Worm (Caenorhabditis elegans) whole organism, young adult: ENCODE data around the gene maoc-1.

Source experiments
- B0035.1 ChIP-seq: sonication (generic microtip); optimal IDR thresholded peaks from 2 replicates; lab custom pipeline; 2016; ENCODE audit warnings: missing genetic modification characterization, mild to moderate bottlenecking, missing compliant biosample characterization, missing genotype, missing genetic modification reagents
- B0336.3 ChIP-seq: fragments of 200-800 bp; sonication (Bioruptor generic); IDR thresholded peaks from 2 replicates; pipeline ENCODE4 v1.3.6; 2022; ENCODE audit warnings: missing genetic modification characterization, missing compliant biosample characterization
- F22D6.2 ChIP-seq: sonication (generic microtip); optimal IDR thresholded peaks from 2 replicates; lab custom pipeline; 2016; ENCODE audit warnings: mild to moderate bottlenecking, missing genetic modification characterization, missing compliant biosample characterization
- F23B12.7 ChIP-seq: sonication (generic microtip); optimal IDR thresholded peaks from 2 replicates; lab custom pipeline; 2017; ENCODE audit warnings: missing genetic modification characterization, mild to moderate bottlenecking, missing compliant biosample characterization, antibody characterized with exemption, moderate library complexity; ENCODE audit not compliant: insufficient read depth
- F37B4.10 ChIP-seq: fragments of 200-800 bp; sonication (Bioruptor generic); IDR thresholded peaks from 2 replicates; pipeline ENCODE4 v1.3.6; 2022; ENCODE audit warnings: missing genetic modification characterization, missing compliant biosample characterization
- K11D2.4 ChIP-seq: fragments of 200-800 bp; sonication (Bioruptor generic); IDR thresholded peaks from 2 replicates; pipeline ENCODE4 v1.3.6; 2022; ENCODE audit warnings: missing genetic modification reagents, missing genetic modification characterization, missing compliant biosample characterization
- ama-1 ChIP-seq, 3 experiments: fragments of 150-350 bp in 1 of 3; sonication (generic microtip) in 2 of 3; optimal IDR thresholded peaks; 2 replicates each; lab custom pipeline; 2014 to 2018; ENCODE audit warnings: missing biosample characterization in 2 of 3, missing genetic modification characterization in 2 of 3, missing genetic modification reagents in 2 of 3
- aptf-2 ChIP-seq: fragments of 200-800 bp; sonication (Bioruptor generic); conservative IDR thresholded peaks from 2 replicates; pipeline ENCODE4 v1.3.6; 2022; ENCODE audit warnings: missing genetic modification reagents, missing genetic modification characterization, missing compliant biosample characterization
- athp-1 ChIP-seq: sonication (generic microtip); optimal IDR thresholded peaks from 2 replicates; lab custom pipeline; 2017; ENCODE audit warnings: mild to moderate bottlenecking, missing genetic modification characterization, missing compliant biosample characterization
- attf-3 ChIP-seq: fragments of 200-800 bp; sonication (Bioruptor generic); conservative IDR thresholded peaks from 2 replicates; pipeline ENCODE4 v1.3.6; 2022; ENCODE audit warnings: missing genetic modification reagents, missing genetic modification characterization, missing compliant biosample characterization
- ccch-3 ChIP-seq: fragments of 200-800 bp; sonication (Bioruptor generic); optimal IDR thresholded peaks from 2 replicates; lab custom pipeline; 2018; ENCODE audit warnings: mild to moderate bottlenecking, missing genetic modification characterization, missing compliant biosample characterization
- ceh-27 ChIP-seq: fragments of 200-800 bp; sonication (Bioruptor generic); optimal IDR thresholded peaks from 2 replicates; lab custom pipeline; 2018; ENCODE audit warnings: mild to moderate bottlenecking, missing genetic modification characterization, moderate library complexity, missing compliant biosample characterization
- ceh-40 ChIP-seq: fragments of 200-800 bp; sonication (Bioruptor generic); IDR thresholded peaks from 2 replicates; pipeline ENCODE4 v1.3.6; 2022; ENCODE audit warnings: missing genetic modification characterization, missing compliant biosample characterization
- chd-7 ChIP-seq: sonication (generic microtip); optimal IDR thresholded peaks from 2 replicates; lab custom pipeline; 2016; ENCODE audit warnings: mild to moderate bottlenecking, missing genetic modification characterization, moderate library complexity, missing compliant biosample characterization
- die-1 ChIP-seq: sonication (generic microtip); optimal IDR thresholded peaks from 2 replicates; lab custom pipeline; 2016; ENCODE audit warnings: missing genotype, mild to moderate bottlenecking, missing genetic modification characterization, missing compliant biosample characterization
- dpl-1 ChIP-seq: fragments of 150-350 bp; optimal IDR thresholded peaks from 2 replicates; lab custom pipeline; 2014; ENCODE audit warnings: missing biosample characterization, missing genetic modification reagents, missing genetic modification characterization
- ekl-4 ChIP-seq: fragments of 200-800 bp; sonication (Bioruptor generic); IDR thresholded peaks from 2 replicates; pipeline ENCODE4 v1.3.6; 2022; ENCODE audit warnings: missing genetic modification reagents, missing genetic modification characterization, missing compliant biosample characterization
- gei-17 ChIP-seq: fragments of 200-800 bp; sonication (Bioruptor generic); optimal IDR thresholded peaks from 2 replicates; lab custom pipeline; 2018; ENCODE audit warnings: mild to moderate bottlenecking, missing genetic modification characterization, missing compliant biosample characterization
- hlh-26 ChIP-seq: fragments of 200-800 bp; sonication (Bioruptor generic); conservative IDR thresholded peaks from 2 replicates; pipeline ENCODE4 v1.3.6; 2022; ENCODE audit warnings: missing genetic modification reagents, missing genetic modification characterization, missing compliant biosample characterization
- hmg-1.2 ChIP-seq: fragments of 200-800 bp; sonication (Bioruptor generic); IDR thresholded peaks from 2 replicates; pipeline ENCODE4 v1.3.6; 2022; ENCODE audit warnings: missing genetic modification reagents, missing genetic modification characterization, missing compliant biosample characterization
- hmg-20 ChIP-seq: fragments of 200-800 bp; sonication (Bioruptor generic); IDR thresholded peaks from 2 replicates; pipeline ENCODE4 v1.3.6; 2022; ENCODE audit warnings: missing genetic modification reagents, missing genetic modification characterization, missing compliant biosample characterization
- let-526 ChIP-seq: fragments of 200-800 bp; sonication (Bioruptor generic); IDR thresholded peaks from 2 replicates; pipeline ENCODE4 v1.3.6; 2022; ENCODE audit warnings: missing genetic modification reagents, missing genetic modification characterization, missing compliant biosample characterization
- lin-26 ChIP-seq: fragments of 200-800 bp; sonication (Bioruptor generic); IDR thresholded peaks from 2 replicates; pipeline ENCODE4 v1.3.6; 2022; ENCODE audit warnings: missing genetic modification reagents, missing genetic modification characterization, missing compliant biosample characterization
- lin-40 ChIP-seq: sonication (generic microtip); optimal IDR thresholded peaks from 2 replicates; lab custom pipeline; 2016; ENCODE audit warnings: missing genetic modification characterization, mild to moderate bottlenecking, missing compliant biosample characterization, missing genotype, missing genetic modification reagents
- lin-54 ChIP-seq: fragments of 200-800 bp; sonication (Bioruptor generic); optimal IDR thresholded peaks from 2 replicates; lab custom pipeline; 2018; ENCODE audit warnings: mild to moderate bottlenecking, missing genetic modification characterization, missing compliant biosample characterization
- lir-1 ChIP-seq: fragments of 200-800 bp; sonication (Bioruptor generic); conservative IDR thresholded peaks from 2 replicates; pipeline ENCODE4 v1.3.6; 2022; ENCODE audit warnings: missing genetic modification reagents, missing genetic modification characterization, missing compliant biosample characterization
- madf-6 ChIP-seq: fragments of 200-800 bp; sonication (Bioruptor generic); IDR thresholded peaks from 2 replicates; pipeline ENCODE4 v1.3.6; 2022; ENCODE audit warnings: missing genetic modification reagents, missing genetic modification characterization, missing compliant biosample characterization
- mel-28 ChIP-seq: sonication (generic microtip); optimal IDR thresholded peaks from 2 replicates; lab custom pipeline; 2016; ENCODE audit warnings: borderline replicate concordance, mild to moderate bottlenecking, missing genetic modification characterization, missing compliant biosample characterization
- mes-4 ChIP-seq: sonication (generic microtip); optimal IDR thresholded peaks from 2 replicates; lab custom pipeline; 2016; ENCODE audit warnings: missing genotype, missing genetic modification characterization, missing compliant biosample characterization
- nfya-1 ChIP-seq: sonication (generic microtip); optimal IDR thresholded peaks from 2 replicates; lab custom pipeline; 2017; ENCODE audit warnings: antibody characterized with exemption, missing compliant biosample characterization, missing genetic modification characterization, borderline replicate concordance; ENCODE audit not compliant: insufficient read depth
- nfya-2 ChIP-seq: fragments of 200-800 bp; sonication (Bioruptor generic); IDR thresholded peaks from 2 replicates; pipeline ENCODE4 v1.3.6; 2022; ENCODE audit warnings: missing genetic modification reagents, missing genetic modification characterization, missing compliant biosample characterization
- nhr-179 ChIP-seq: sonication (generic microtip); optimal IDR thresholded peaks from 2 replicates; lab custom pipeline; 2016; ENCODE audit warnings: mild to moderate bottlenecking, missing genetic modification characterization, missing compliant biosample characterization
- nhr-27 ChIP-seq: fragments of 200-800 bp; sonication (Bioruptor generic); optimal IDR thresholded peaks from 2 replicates; lab custom pipeline; 2018; ENCODE audit warnings: mild to moderate bottlenecking, missing genetic modification characterization, moderate library complexity, missing compliant biosample characterization
- nhr-80 ChIP-seq: sonication (generic microtip); optimal IDR thresholded peaks from 2 replicates; lab custom pipeline; 2016; ENCODE audit warnings: missing genetic modification characterization, missing compliant biosample characterization
- nhr-90 ChIP-seq: sonication (generic microtip); optimal IDR thresholded peaks from 2 replicates; lab custom pipeline; 2016; ENCODE audit warnings: missing genotype, mild to moderate bottlenecking, missing genetic modification characterization, missing compliant biosample characterization
- pha-4 ChIP-seq: fragments of 150-350 bp; sonication (generic microtip); optimal IDR thresholded peaks from 2 replicates; lab custom pipeline; 2014; ENCODE audit warnings: missing biosample characterization, missing genetic modification reagents, missing genetic modification characterization
- sea-2 ChIP-seq: fragments of 200-800 bp; sonication (Bioruptor generic); IDR thresholded peaks from 2 replicates; pipeline ENCODE4 v1.3.6; 2022; ENCODE audit warnings: missing genetic modification characterization, missing compliant biosample characterization
- snpc-1.3 ChIP-seq: sonication (generic microtip); optimal IDR thresholded peaks from 2 replicates; lab custom pipeline; 2017; ENCODE audit warnings: missing genetic modification characterization, mild to moderate bottlenecking, missing compliant biosample characterization, antibody characterized with exemption, moderate library complexity, missing genotype, missing genetic modification reagents; ENCODE audit not compliant: insufficient read depth
- somi-1 ChIP-seq: fragments of 200-800 bp; sonication (Bioruptor generic); optimal IDR thresholded peaks from 2 replicates; lab custom pipeline; 2018; ENCODE audit warnings: mild to moderate bottlenecking, missing genetic modification characterization, missing compliant biosample characterization
- tbp1 ChIP-seq: fragments of 200-800 bp; sonication (Bioruptor generic); optimal IDR thresholded peaks from 2 replicates; lab custom pipeline; 2018; ENCODE audit warnings: mild to moderate bottlenecking, missing genetic modification characterization, missing compliant biosample characterization
- tbx-9 ChIP-seq: sonication (generic microtip); optimal IDR thresholded peaks from 2 replicates; lab custom pipeline; 2016; ENCODE audit warnings: borderline replicate concordance, missing genetic modification characterization, inconsistent platforms, missing compliant biosample characterization
- tlf-1 ChIP-seq: fragments of 200-800 bp; sonication (Bioruptor generic); optimal IDR thresholded peaks from 2 replicates; lab custom pipeline; 2018; ENCODE audit warnings: mild to moderate bottlenecking, missing genetic modification characterization, missing compliant biosample characterization
- unc-130 ChIP-seq: sonication (generic microtip); optimal IDR thresholded peaks from 2 replicates; lab custom pipeline; 2016; ENCODE audit warnings: missing genetic modification reagents, missing genetic modification characterization, missing compliant biosample characterization
- xnd-1 ChIP-seq: sonication (generic microtip); optimal IDR thresholded peaks from 2 replicates; lab custom pipeline; 2016; ENCODE audit warnings: missing genotype, missing genetic modification reagents, missing genetic modification characterization, missing compliant biosample characterization
- ztf-18 ChIP-seq: sonication (generic microtip); optimal IDR thresholded peaks from 2 replicates; lab custom pipeline; 2016; ENCODE audit warnings: missing genotype, mild to moderate bottlenecking, missing genetic modification characterization, missing compliant biosample characterization
- ztf-3 ChIP-seq: fragments of 200-800 bp; sonication (Bioruptor generic); optimal IDR thresholded peaks from 2 replicates; lab custom pipeline; 2018; ENCODE audit warnings: mild to moderate bottlenecking, missing genetic modification characterization, missing compliant biosample characterization
- ztf-6 ChIP-seq: fragments of 200-800 bp; sonication (Bioruptor generic); IDR thresholded peaks from 2 replicates; pipeline ENCODE4 v1.3.6; 2022; ENCODE audit warnings: missing genetic modification reagents, missing genetic modification characterization, missing compliant biosample characterization

The maoc-1 gene

DNA sequence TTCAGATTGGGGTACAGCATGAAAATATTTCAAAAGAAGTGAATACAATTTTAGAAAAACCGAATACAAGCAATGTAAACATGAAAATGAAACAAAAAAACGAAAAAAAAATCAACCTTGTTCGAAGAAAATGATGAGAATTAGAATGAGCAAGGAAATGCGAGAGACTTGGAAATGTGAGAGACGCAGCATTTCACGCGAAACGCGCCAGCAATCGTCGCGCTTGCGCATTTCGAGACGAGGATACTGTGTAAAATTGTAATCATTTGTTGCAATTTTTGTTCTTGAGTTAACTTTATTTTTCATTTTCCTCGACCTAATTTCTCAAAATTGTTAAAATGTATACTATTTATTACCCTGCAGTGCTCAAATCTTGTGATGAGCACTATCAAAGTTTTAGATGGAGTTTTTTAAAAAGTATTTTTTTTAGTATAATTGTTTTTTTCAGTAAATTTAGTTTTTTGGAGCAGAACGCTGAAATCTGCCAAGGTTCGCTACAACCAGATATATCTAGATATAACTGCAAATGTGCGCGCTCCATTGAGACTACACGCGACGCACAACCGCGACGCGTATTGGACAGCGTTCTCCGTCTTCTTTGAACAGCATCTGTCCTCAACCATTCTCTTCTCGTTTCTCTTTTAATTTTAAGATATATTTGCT, 44.0 kb upstream of the maoc-1 start, which contains the start of gene fust-1 (continued):
- TF ChIP-seq mes-4 (tag; lab: Kevin White, UChicago) (peak; percentile 22), sea-2 (no peak), F37B4.10 (GFP tag; lab: Robert Waterston, UW) (no peak), lin-54 (GFP tag; lab: Kevin White, UChicago) (peak; percentile 96), xnd-1 (tag; lab: Kevin White, UChicago) (peak; percentile 82), ztf-18 (peak; percentile 100), hlh-26 (no peak), unc-130 (GFP tag; lab: Kevin White, UChicago) (peak; percentile 68), lin-26 (peak; percentile 44; the same call in 1 of the 2 replicates), gei-17 (GFP tag; lab: Kevin White, UChicago) (peak; percentile 79), snpc-1.3 (tag; lab: Kevin White, UChicago) (peak; percentile 95), chd-7 (peak; percentile 80), dpl-1 (GFP tag; lab: Kevin White, UChicago) (peak; percentile 67), lir-1 (GFP tag; lab: Robert Waterston, UW) (peak; percentile 88), hmg-1.2 (GFP tag; lab: Robert Waterston, UW) (peak; percentile 97), B0035.1 (peak; percentile 42), ekl-4 (GFP tag; lab: Robert Waterston, UW) (peak; percentile 96), nfya-2 (GFP tag; lab: Robert Waterston, UW) (no peak), die-1 (tag; lab: Kevin White, UChicago) (peak; percentile 14), ceh-40 (no peak), madf-6 (peak; percentile 95), let-526 (GFP tag; lab: Robert Waterston, UW) (peak; percentile 80; the same call in 1 of the 2 replicates), nhr-80 (tag; lab: Kevin White, UChicago) (peak; percentile 70), ccch-3 (GFP tag; lab: Kevin White, UChicago) (no peak), pha-4 (tag; lab: Kevin White, UChicago) (peak; percentile 47), ceh-27 (GFP tag; lab: Kevin White, UChicago) (peak; percentile 90), nhr-90 (tag; lab: Kevin White, UChicago) (peak; percentile 22), attf-3 (GFP tag; lab: Robert Waterston, UW) (peak; percentile 86), ztf-3 (GFP tag; lab: Kevin White, UChicago) (peak; percentile 24), B0336.3 (GFP tag; lab: Robert Waterston, UW) (peak; percentile 96), tlf-1 (peak; percentile 95), nfya-1 (no peak), K11D2.4 (GFP tag; lab: Robert Waterston, UW) (peak; percentile 97), aptf-2 (no peak), hmg-20 (GFP tag; lab: Robert Waterston, UW) (peak; percentile 92), athp-1 (tag; lab: Kevin White, UChicago) (peak; percentile 93), nhr-179 (tag; lab: Kevin White, UChicago) (no peak), somi-1 (peak; percentile 80), ztf-6 (peak; percentile 77; the same call in 1 of the 2 replicates), tbx-9 (tag; lab: Kevin White, UChicago) (no peak), F23B12.7 (tag; lab: Kevin White, UChicago) (peak; percentile 87), F22D6.2 (tag; lab: Kevin White, UChicago) (peak; percentile 77), mel-28 (tag; lab: Kevin White, UChicago) (no peak), lin-40 (tag; lab: Kevin White, UChicago) (peak; percentile 97), nhr-27 (tag; lab: Kevin White, UChicago) (no peak), tbp1 (GFP tag; lab: Kevin White, UChicago) (peak; percentile 75), ama-1 (optimal IDR thresholded peaks at IDR 0.05; lab: Kevin White, UChicago) (no peak), ama-1 (GFP tag; optimal IDR thresholded peaks at IDR 0.05; lab: Kevin White, UChicago) (peak in 1 of 2 experiments; percentile 15)
